Worm (Caenorhabditis elegans): ENCODE measurements around the gene col-109.
A peak's percentile ranks its signal among the peaks of the same experiment; 100 is the strongest.

- TF ChIP-seq ceh-9 (tag; optimal IDR thresholded peaks at IDR 0.05) (no peak), nhr-12 (tag; optimal IDR thresholded peaks at IDR 0.05) (no peak), pqm-1 (tag; optimal IDR thresholded peaks at IDR 0.05) (peak; percentile 19)
Measured at ce11 chrIV:1834242-1834641, 14.2 kb upstream of the col-109 start, which contains the start of gene ccm-2.
